Fruit fly (Drosophila melanogaster) whole organism: ENCODE data around the gene 7B2.

Experiments
- CG8478 ChIP-seq: fragments of >200 bp; optimal IDR thresholded peaks from 2 replicates; lab custom pipeline; 2018; ENCODE audit warnings: inconsistent platforms
- Dll ChIP-seq: fragments of >200 bp; optimal IDR thresholded peaks from 2 replicates; lab custom pipeline; 2017
- EcR ChIP-seq, 2 experiments: fragments of >200 bp; optimal IDR thresholded peaks; 2 replicates each; lab custom pipeline; 2017; ENCODE audit warnings: missing biosample characterization in 2 of 2, missing genetic modification characterization in 2 of 2, missing genetic modification reagents in 2 of 2
- pan ChIP-seq: fragments of >200 bp; optimal IDR thresholded peaks from 2 replicates; lab custom pipeline; 2017
- psq ChIP-seq: fragments of >200 bp; optimal IDR thresholded peaks from 2 replicates; lab custom pipeline; 2017
- usp ChIP-seq: fragments of >200 bp; optimal IDR thresholded peaks from 2 replicates; lab custom pipeline; 2017; ENCODE audit warnings: missing biosample characterization, missing genetic modification characterization, mixed read lengths

Gene 7B2

dm6 chr3R:5427157-5427556 is 50.6 kb downstream of the 7B2 start, which contains the start of gene CG12147:
Gene CG12147 (minus strand): TSS chr3R:5427257.
- no peak for TF ChIP-seq pan
- TF ChIP-seq Dll (lab: Kevin White, UChicago) = no peak
- no peak for TF ChIP-seq EcR (GFP tag; optimal IDR thresholded peaks at IDR 0.05; lab: Kevin White, UChicago)
- no peak for TF ChIP-seq usp (GFP tag; lab: Kevin White, UChicago)
- no peak for TF ChIP-seq CG8478
- no peak for TF ChIP-seq psq (lab: Kevin White, UChicago)
